Fruit fly (Drosophila melanogaster) whole organism, embryonic: ENCODE data around the gene CG5107.

Experiments used
- Awh ChIP-seq: fragments of 200-800 bp; sonication (Bioruptor generic); IDR thresholded peaks from 2 replicates; pipeline ENCODE4, ENCODE4 v1.3.6; 2022; ENCODE audit warnings: missing biosample characterization, missing genetic modification characterization
- B-H2 ChIP-seq: fragments of 200-800 bp; sonication (Bioruptor generic); optimal IDR thresholded peaks from 2 replicates; lab custom pipeline; 2018; ENCODE audit warnings: missing biosample characterization, mild to moderate bottlenecking, missing genetic modification characterization
- BEAF-32 ChIP-seq: fragments of 200-800 bp; sonication (Bioruptor generic); optimal IDR thresholded peaks from 3 replicates; lab custom pipeline; 2017; ENCODE audit warnings: missing biosample characterization, missing genetic modification characterization, mild to moderate bottlenecking, moderate library complexity, missing genetic modification reagents
- CG13894 ChIP-seq: fragments of 200-800 bp; sonication (Bioruptor generic); optimal IDR thresholded peaks from 3 replicates; lab custom pipeline; 2018; ENCODE audit warnings: missing biosample characterization, mild to moderate bottlenecking, missing genetic modification characterization, moderate library complexity
- CG1529 ChIP-seq: fragments of 200-800 bp; sonication (Bioruptor generic); optimal IDR thresholded peaks from 3 replicates; lab custom pipeline; 2018; ENCODE audit warnings: missing biosample characterization, missing genetic modification characterization
- CG15514 ChIP-seq: fragments of 200-800 bp; sonication (Bioruptor generic); optimal IDR thresholded peaks from 3 replicates; lab custom pipeline; 2017; ENCODE audit warnings: missing biosample characterization, missing genetic modification characterization, mild to moderate bottlenecking, moderate library complexity, missing genetic modification reagents
- CG1832 ChIP-seq: fragments of 200-800 bp; sonication (Bioruptor generic); optimal IDR thresholded peaks from 2 replicates; lab custom pipeline; 2017; ENCODE audit warnings: missing biosample characterization, mild to moderate bottlenecking, missing genetic modification characterization, inconsistent platforms
- CG2120 ChIP-seq: fragments of 200-800 bp; sonication (Bioruptor generic); optimal IDR thresholded peaks from 3 replicates; lab custom pipeline; 2016; ENCODE audit warnings: missing biosample characterization, missing genetic modification characterization
- CG32772 ChIP-seq: fragments of 200-800 bp; sonication (Bioruptor generic); IDR thresholded peaks from 2 replicates; pipeline ENCODE4 v1.3.6; 2022; ENCODE audit warnings: missing biosample characterization, missing genetic modification characterization
- CG3281 ChIP-seq: fragments of 200-800 bp; sonication (Bioruptor generic); optimal IDR thresholded peaks from 3 replicates; lab custom pipeline; 2017; ENCODE audit warnings: missing biosample characterization, mild to moderate bottlenecking, missing genetic modification characterization
- CG34422 ChIP-seq: fragments of 200-800 bp; sonication (Bioruptor generic); IDR thresholded peaks from 3 replicates; pipeline ENCODE4 v1.3.6; 2022; ENCODE audit warnings: missing biosample characterization, missing genetic modification characterization
- CG4424 ChIP-seq: fragments of 200-800 bp; sonication (Bioruptor generic); optimal IDR thresholded peaks from 3 replicates; lab custom pipeline; 2016; ENCODE audit warnings: missing biosample characterization, missing genetic modification characterization
- CG6272 ChIP-seq: fragments of 200-800 bp; sonication (Bioruptor generic); IDR thresholded peaks from 2 replicates; pipeline ENCODE4 v1.3.6; 2022; ENCODE audit warnings: missing biosample characterization, missing genetic modification characterization
- CG6683 ChIP-seq: fragments of 200-800 bp; sonication (Bioruptor generic); optimal IDR thresholded peaks from 2 replicates; lab custom pipeline; 2017; ENCODE audit warnings: missing biosample characterization, mild to moderate bottlenecking, missing genetic modification characterization, missing genetic modification reagents
- CG6813 ChIP-seq: fragments of 200-800 bp; sonication (Bioruptor generic); optimal IDR thresholded peaks from 2 replicates; lab custom pipeline; 2017; ENCODE audit warnings: missing biosample characterization, missing genetic modification characterization, mild to moderate bottlenecking, moderate library complexity, missing genetic modification reagents
- CG8089 ChIP-seq: fragments of 200-800 bp; sonication (Bioruptor generic); optimal IDR thresholded peaks from 3 replicates; lab custom pipeline; 2016; ENCODE audit warnings: missing biosample characterization, missing genetic modification characterization
- CG8281 ChIP-seq: fragments of 200-800 bp; sonication (Bioruptor generic); optimal IDR thresholded peaks from 2 replicates; lab custom pipeline; 2018; ENCODE audit warnings: missing biosample characterization, mild to moderate bottlenecking, missing genetic modification characterization, moderate library complexity
- CG9727 ChIP-seq: fragments of 200-800 bp; sonication (Bioruptor generic); optimal IDR thresholded peaks from 3 replicates; lab custom pipeline; 2017; ENCODE audit warnings: missing biosample characterization, mild to moderate bottlenecking, missing genetic modification characterization
- Chrac-16 ChIP-seq: fragments of 200-800 bp; sonication (Bioruptor generic); optimal IDR thresholded peaks from 3 replicates; lab custom pipeline; 2016; ENCODE audit warnings: missing biosample characterization, missing genetic modification characterization
- Deaf1 ChIP-seq: fragments of 200-800 bp; optimal IDR thresholded peaks from 3 replicates; lab custom pipeline; 2019; ENCODE audit warnings: missing biosample characterization, mild to moderate bottlenecking, missing genetic modification characterization, moderate library complexity
- Dip2 ChIP-seq: fragments of 200-800 bp; sonication (Bioruptor generic); IDR thresholded peaks from 2 replicates; pipeline ENCODE4 v1.3.6; 2022; ENCODE audit warnings: missing biosample characterization, missing genetic modification characterization
- Dip3 ChIP-seq: fragments of 200-800 bp; sonication (Bioruptor generic); optimal IDR thresholded peaks from 3 replicates; lab custom pipeline; 2016; ENCODE audit warnings: missing biosample characterization, missing genetic modification characterization
- Dp ChIP-seq: fragments of 200-800 bp; sonication (Bioruptor generic); optimal IDR thresholded peaks from 2 replicates; lab custom pipeline; 2018; ENCODE audit warnings: missing biosample characterization, mild to moderate bottlenecking, missing genetic modification characterization, moderate library complexity
- Ets97D ChIP-seq: fragments of 200-800 bp; sonication (Bioruptor generic); optimal IDR thresholded peaks from 3 replicates; lab custom pipeline; 2016; ENCODE audit warnings: missing biosample characterization, missing genetic modification characterization
- Gsc ChIP-seq: fragments of 200-800 bp; sonication (Bioruptor generic); IDR thresholded peaks from 2 replicates; pipeline ENCODE4 v1.3.6; 2022; ENCODE audit warnings: missing biosample characterization, missing genetic modification characterization
- HLH54F ChIP-seq: fragments of 200-800 bp; sonication (Bioruptor generic); optimal IDR thresholded peaks from 3 replicates; lab custom pipeline; 2016; ENCODE audit warnings: missing biosample characterization, missing genetic modification characterization
- NK7.1 ChIP-seq: fragments of 200-800 bp; sonication (Bioruptor generic); optimal IDR thresholded peaks from 3 replicates; lab custom pipeline; 2016; ENCODE audit warnings: missing biosample characterization, missing genetic modification characterization
- Oaz ChIP-seq: fragments of 200-800 bp; sonication (Bioruptor generic); IDR thresholded peaks from 2 replicates; pipeline ENCODE4 v1.3.6; 2022; ENCODE audit warnings: missing biosample characterization, missing genetic modification characterization
- Rx ChIP-seq: fragments of 200-800 bp; sonication (Bioruptor generic); IDR thresholded peaks from 2 replicates; pipeline ENCODE4 v1.3.6; 2022; ENCODE audit warnings: missing biosample characterization, missing genetic modification characterization
- Sin3A ChIP-seq: fragments of >200 bp; optimal IDR thresholded peaks from 2 replicates; lab custom pipeline; 2018
- Tbp ChIP-seq: fragments of >200 bp; optimal IDR thresholded peaks from 2 replicates; lab custom pipeline; 2018; ENCODE audit warnings: missing biosample characterization, missing genetic modification characterization
- al ChIP-seq: fragments of 200-800 bp; sonication (Bioruptor generic); IDR thresholded peaks from 2 replicates; pipeline ENCODE4 v1.3.6; 2022; ENCODE audit warnings: missing biosample characterization, missing genetic modification characterization
- br ChIP-seq: fragments of >200 bp; optimal IDR thresholded peaks from 2 replicates; lab custom pipeline; 2017
- cato ChIP-seq: fragments of 200-800 bp; sonication (Bioruptor generic); optimal IDR thresholded peaks from 2 replicates; lab custom pipeline; 2016; ENCODE audit warnings: missing biosample characterization, missing genetic modification characterization, borderline replicate concordance
- ems ChIP-seq: fragments of 200-800 bp; sonication (Bioruptor generic); optimal IDR thresholded peaks from 3 replicates; lab custom pipeline; 2016; ENCODE audit warnings: missing biosample characterization, missing genetic modification characterization
- eyg ChIP-seq: fragments of 200-800 bp; sonication (Bioruptor generic); optimal IDR thresholded peaks from 3 replicates; lab custom pipeline; 2016; ENCODE audit warnings: missing biosample characterization, missing genetic modification characterization
- hb ChIP-seq: fragments of 200-800 bp; sonication (Bioruptor generic); IDR thresholded peaks from 3 replicates; pipeline ENCODE4 v1.3.6; 2022; ENCODE audit warnings: missing biosample characterization, missing genetic modification characterization; ENCODE audit not compliant: partially characterized antibody
- hkb ChIP-seq, 2 experiments: fragments of 200-800 bp in 1 of 2; fragments of >200 bp in 1 of 2; sonication (Bioruptor generic) in 1 of 2; IDR thresholded peaks in 1 of 2; optimal IDR thresholded peaks in 1 of 2; 2 replicates each; pipeline versions ENCODE4 v1.3.6 to Lab custom; 2017 to 2022; ENCODE audit warnings: missing biosample characterization in 1 of 2, missing genetic modification characterization in 1 of 2
- hth ChIP-seq: fragments of >200 bp; optimal IDR thresholded peaks from 2 replicates; lab custom pipeline; 2017; ENCODE audit warnings: inconsistent platforms
- mam ChIP-seq: fragments of 200-800 bp; sonication (Bioruptor generic); optimal IDR thresholded peaks from 3 replicates; lab custom pipeline; 2016; ENCODE audit warnings: missing biosample characterization, missing genetic modification characterization
- odd ChIP-seq: fragments of 200-800 bp; sonication (Bioruptor generic); optimal IDR thresholded peaks from 2 replicates; lab custom pipeline; 2017; ENCODE audit warnings: missing biosample characterization, mild to moderate bottlenecking, missing genetic modification characterization
- pb ChIP-seq: fragments of 200-800 bp; sonication (Bioruptor generic); optimal IDR thresholded peaks from 3 replicates; lab custom pipeline; 2016; ENCODE audit warnings: missing biosample characterization, missing genetic modification characterization
- phol ChIP-seq: fragments of 200-800 bp; sonication (Bioruptor generic); optimal IDR thresholded peaks from 3 replicates; lab custom pipeline; 2018; ENCODE audit warnings: missing biosample characterization, mild to moderate bottlenecking, missing genetic modification characterization, moderate library complexity
- run ChIP-seq: fragments of 200-800 bp; sonication (Bioruptor generic); optimal IDR thresholded peaks from 3 replicates; lab custom pipeline; 2018; ENCODE audit warnings: missing biosample characterization, mild to moderate bottlenecking, missing genetic modification characterization
- salm ChIP-seq: fragments of 200-800 bp; sonication (Bioruptor generic); optimal IDR thresholded peaks from 2 replicates; lab custom pipeline; 2018; ENCODE audit warnings: missing biosample characterization, mild to moderate bottlenecking, missing genetic modification characterization
- schlank ChIP-seq: fragments of 200-800 bp; sonication (Bioruptor generic); optimal IDR thresholded peaks from 2 replicates; lab custom pipeline; 2018; ENCODE audit warnings: missing biosample characterization, mild to moderate bottlenecking, missing genetic modification characterization
- slou ChIP-seq: fragments of 200-800 bp; sonication (Bioruptor generic); optimal IDR thresholded peaks from 3 replicates; lab custom pipeline; 2016; ENCODE audit warnings: missing biosample characterization, missing genetic modification characterization
- sob ChIP-seq: fragments of 200-800 bp; sonication (Bioruptor generic); IDR thresholded peaks from 2 replicates; pipeline ENCODE4 v1.3.6; 2022; ENCODE audit warnings: missing biosample characterization, missing genetic modification characterization
- tgo ChIP-seq: fragments of 200-800 bp; sonication (Bioruptor generic); IDR thresholded peaks from 3 replicates; pipeline ENCODE4 v1.3.6; 2022; ENCODE audit warnings: missing biosample characterization, missing genetic modification characterization
- tio ChIP-seq: fragments of 200-800 bp; sonication (Bioruptor generic); optimal IDR thresholded peaks from 2 replicates; lab custom pipeline; 2017; ENCODE audit warnings: missing biosample characterization, missing genetic modification characterization, inconsistent platforms

The CG5107 gene

DNA sequence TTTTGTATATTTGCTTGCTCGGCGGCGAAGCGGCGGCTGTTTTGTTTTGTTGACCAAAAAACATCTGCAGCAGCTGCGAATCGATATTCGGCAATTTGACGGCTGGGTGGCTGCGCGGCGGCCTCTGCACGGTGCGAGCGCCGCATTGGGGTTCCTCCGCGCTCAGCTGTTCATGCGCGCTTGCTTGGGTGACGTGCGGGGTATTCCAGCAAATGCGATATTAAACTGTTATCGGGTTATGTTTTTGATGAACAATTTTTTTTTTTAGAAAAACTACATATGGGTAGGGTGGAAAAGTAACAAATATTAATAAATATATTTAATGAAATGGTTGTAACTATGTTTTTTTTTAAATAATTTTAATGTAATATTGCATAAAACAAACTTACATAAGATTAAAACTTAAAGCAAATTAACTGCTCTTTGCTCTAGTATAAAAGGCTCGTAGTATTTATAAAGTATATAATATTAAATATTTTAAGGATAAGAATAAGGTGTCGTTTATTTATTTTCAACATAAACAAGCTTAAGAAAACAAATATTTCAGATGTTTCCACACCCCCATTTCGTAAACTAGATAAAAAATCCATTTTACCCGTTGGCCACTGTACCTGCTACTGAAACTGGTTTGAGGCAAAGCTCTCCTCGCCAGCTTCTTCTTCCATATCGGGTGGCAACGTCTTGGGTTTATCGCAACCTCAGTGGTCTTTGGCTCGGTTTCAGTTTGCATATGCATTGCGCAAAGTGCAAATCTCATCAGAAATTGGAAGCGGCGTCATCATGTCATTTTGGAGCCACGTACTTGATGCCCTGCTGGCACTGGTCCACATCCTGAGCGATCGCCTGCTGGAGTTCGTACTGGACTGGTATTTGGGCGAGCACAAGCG, 14.0 kb upstream of the CG5107 start, which contains the start of the genes Gnpat and CG5112 (continued):
- no peak for TF ChIP-seq Deaf1 (tag; lab: Kevin White, UChicago)
- TF ChIP-seq tio (GFP tag; lab: Kevin White, UChicago) = no peak
- peak; percentile 41; the same call in 1 of the 2 replicates for TF ChIP-seq al (GFP tag; lab: Robert Waterston, UW)
- TF ChIP-seq CG1832 (GFP tag; lab: Kevin White, UChicago) = no peak
- peak; percentile 70; the same call in 2 of the 3 replicates for TF ChIP-seq CG34422
- TF ChIP-seq CG8281 = no peak
- TF ChIP-seq CG3281 (GFP tag; lab: Kevin White, UChicago) = peak; percentile 23
- TF ChIP-seq Dip2 = no peak
- no peak for TF ChIP-seq CG6683 (GFP tag; lab: Kevin White, UChicago)
- TF ChIP-seq schlank (tag; lab: Kevin White, UChicago) = no peak
- no peak for TF ChIP-seq cato (GFP tag; lab: Kevin White, UChicago)
- TF ChIP-seq Oaz (GFP tag; lab: Robert Waterston, UW) = peak; percentile 48; the same call in 1 of the 2 replicates
- TF ChIP-seq HLH54F (GFP tag; lab: Kevin White, UChicago) = peak; percentile 61
- peak; percentile 58 for TF ChIP-seq pb (GFP tag; lab: Kevin White, UChicago)
- peak; percentile 65 for TF ChIP-seq BEAF-32 (GFP tag; lab: Kevin White, UChicago)
- TF ChIP-seq salm = no peak
- no peak for TF ChIP-seq CG1529 (GFP tag; lab: Kevin White, UChicago)
- TF ChIP-seq odd = peak; percentile 45
- no peak for TF ChIP-seq Gsc (GFP tag; lab: Robert Waterston, UW)
- peak; percentile 55 for TF ChIP-seq Rx (GFP tag; lab: Robert Waterston, UW)
- TF ChIP-seq Awh = peak; percentile 55
- no peak for TF ChIP-seq run (tag; lab: Kevin White, UChicago)
- no peak for TF ChIP-seq Tbp (GFP tag; lab: Kevin White, UChicago)
- peak; percentile 83 for TF ChIP-seq B-H2 (GFP tag; lab: Kevin White, UChicago)
- TF ChIP-seq Dip3 (GFP tag; lab: Kevin White, UChicago) = no peak
- TF ChIP-seq CG6813 (GFP tag; lab: Kevin White, UChicago) = peak; percentile 55
- no peak for TF ChIP-seq hkb (optimal IDR thresholded peaks at IDR 0.05; lab: Kevin White, UChicago)
- peak; percentile 11; the same call in 1 of the 2 replicates for TF ChIP-seq hkb (GFP tag; IDR thresholded peaks at IDR 0.05; lab: Robert Waterston, UW)
- TF ChIP-seq CG6272 (GFP tag; lab: Robert Waterston, UW) = peak; percentile 70
- peak; percentile 49 for TF ChIP-seq CG9727 (GFP tag; lab: Kevin White, UChicago)
- peak; percentile 35 for TF ChIP-seq CG4424 (GFP tag; lab: Kevin White, UChicago)
- no peak for TF ChIP-seq hth (lab: Kevin White, UChicago)
- peak; percentile 67 for TF ChIP-seq ems (GFP tag; lab: Kevin White, UChicago)
- TF ChIP-seq Chrac-16 (GFP tag; lab: Kevin White, UChicago) = peak; percentile 52
- TF ChIP-seq CG15514 (GFP tag; lab: Kevin White, UChicago) = peak; percentile 76
- TF ChIP-seq Ets97D = peak; percentile 59
- TF ChIP-seq mam (GFP tag; lab: Kevin White, UChicago) = peak; percentile 36
- no peak for TF ChIP-seq Sin3A (lab: Kevin White, UChicago)
- peak; percentile 13 for TF ChIP-seq Dp (GFP tag; lab: Kevin White, UChicago)
- TF ChIP-seq sob (GFP tag; lab: Robert Waterston, UW) = peak; percentile 80
- TF ChIP-seq NK7.1 = peak; percentile 9
- TF ChIP-seq CG32772 (GFP tag; lab: Robert Waterston, UW) = peak; percentile 40
- TF ChIP-seq phol (tag; lab: Kevin White, UChicago) = peak; percentile 69
- TF ChIP-seq CG8089 = no peak
- TF ChIP-seq eyg = peak; percentile 42
- TF ChIP-seq br (lab: Kevin White, UChicago) = no peak
- TF ChIP-seq CG13894 (tag; lab: Kevin White, UChicago) = peak; percentile 58
- TF ChIP-seq tgo = peak; percentile 61
- TF ChIP-seq slou (GFP tag; lab: Kevin White, UChicago) = no peak
- TF ChIP-seq hb = no peak
- peak; percentile 79 for TF ChIP-seq CG2120
